Fruit fly (Drosophila melanogaster) whole organism, wandering third instar larva: ENCODE results near the gene CG9733.

Source experiments
- Abd-B ChIP-seq: fragments of >200 bp; optimal IDR thresholded peaks from 2 replicates; lab custom pipeline; 2017; ENCODE audit warnings: missing biosample characterization, missing genetic modification characterization
- CG32264 ChIP-seq: fragments of 200-800 bp; sonication (Bioruptor generic); optimal IDR thresholded peaks from 2 replicates; lab custom pipeline; 2016; ENCODE audit warnings: missing biosample characterization, missing genetic modification characterization
- CG9705 ChIP-seq: fragments of 200-800 bp; sonication (Bioruptor generic); optimal IDR thresholded peaks from 2 replicates; lab custom pipeline; 2018; ENCODE audit warnings: missing biosample characterization, mild to moderate bottlenecking, missing genetic modification characterization
- CrebA ChIP-seq: fragments of 200-800 bp; sonication (Bioruptor generic); optimal IDR thresholded peaks from 2 replicates; lab custom pipeline; 2016; ENCODE audit warnings: missing biosample characterization, mild to moderate bottlenecking, missing genetic modification characterization, borderline replicate concordance
- Dfd ChIP-seq: fragments of >200 bp; optimal IDR thresholded peaks from 2 replicates; lab custom pipeline; 2017; ENCODE audit warnings: missing biosample characterization, missing genetic modification characterization
- Dif ChIP-seq: fragments of 200-275, 200-300 bp; sonication (Bioruptor generic); optimal IDR thresholded peaks from 2 replicates; lab custom pipeline; 2018; ENCODE audit warnings: missing biosample characterization, missing genetic modification characterization; ENCODE audit not compliant: partially characterized antibody
- GATAd ChIP-seq: sonication (Bioruptor generic); optimal IDR thresholded peaks from 2 replicates; lab custom pipeline; 2016; ENCODE audit warnings: missing biosample characterization, missing genetic modification characterization
- HLH106 ChIP-seq: fragments of 200-800 bp; optimal IDR thresholded peaks from 3 replicates; lab custom pipeline; 2019; ENCODE audit warnings: missing biosample characterization, mild to moderate bottlenecking, missing genetic modification characterization, moderate library complexity
- Hnf4 ChIP-seq: fragments of 200-800 bp; sonication (Bioruptor generic); optimal IDR thresholded peaks from 2 replicates; lab custom pipeline; 2016; ENCODE audit warnings: missing biosample characterization, mild to moderate bottlenecking, missing genetic modification characterization
- Hr78 ChIP-seq: fragments of >200 bp; optimal IDR thresholded peaks from 2 replicates; lab custom pipeline; 2017; ENCODE audit warnings: missing biosample characterization, missing genetic modification characterization
- Hr83 ChIP-seq: fragments of 200-300 bp; sonication (Bioruptor generic); optimal IDR thresholded peaks from 2 replicates; lab custom pipeline; 2016; ENCODE audit warnings: missing biosample characterization, mild to moderate bottlenecking, missing genetic modification characterization, moderate library complexity; ENCODE audit not compliant: poor library complexity, severe bottlenecking
- Jra ChIP-seq: sonication (Bioruptor generic); optimal IDR thresholded peaks from 2 replicates; lab custom pipeline; 2016; ENCODE audit warnings: missing biosample characterization, missing genetic modification characterization
- N ChIP-seq: fragments of >200 bp; optimal IDR thresholded peaks from 2 replicates; lab custom pipeline; 2018; ENCODE audit warnings: missing biosample characterization, missing external identifiers, missing genetic modification characterization
- OdsH ChIP-seq: fragments of 200-800 bp; sonication (Bioruptor generic); optimal IDR thresholded peaks from 2 replicates; lab custom pipeline; 2016; ENCODE audit warnings: missing biosample characterization, mild to moderate bottlenecking, missing genetic modification characterization
- Rel ChIP-seq, 2 experiments: fragments of 200-800 bp; sonication (Bioruptor generic) in 1 of 2; optimal IDR thresholded peaks; 2 replicates in 1 of 2; 3 replicates in 1 of 2; lab custom pipeline; 2016 to 2019; ENCODE audit warnings: mild to moderate bottlenecking in 2 of 2, missing biosample characterization in 2 of 2, missing genetic modification characterization in 2 of 2, moderate library complexity in 1 of 2
- Sp1 ChIP-seq: fragments of 200-800 bp; sonication (Bioruptor generic); optimal IDR thresholded peaks from 3 replicates; lab custom pipeline; 2019; ENCODE audit warnings: missing biosample characterization, mild to moderate bottlenecking, missing genetic modification characterization, moderate library complexity
- Vsx2 ChIP-seq: fragments of 200-300, 225-300 bp; sonication (Bioruptor generic); optimal IDR thresholded peaks from 2 replicates; lab custom pipeline; 2018; ENCODE audit warnings: missing biosample characterization, missing genetic modification characterization; ENCODE audit not compliant: partially characterized antibody
- br ChIP-seq: fragments of 200-800 bp; sonication (Bioruptor generic); optimal IDR thresholded peaks from 2 replicates; lab custom pipeline; 2016; ENCODE audit warnings: missing biosample characterization, missing genetic modification characterization
- brk ChIP-seq: fragments of 200-800 bp; sonication (Bioruptor generic); optimal IDR thresholded peaks from 2 replicates; lab custom pipeline; 2016; ENCODE audit warnings: missing biosample characterization, mild to moderate bottlenecking, missing genetic modification characterization
- dl ChIP-seq, 2 experiments: fragments of 175-275, 200-275 bp in 1 of 2; fragments of 200-275 bp in 1 of 2; sonication (Bioruptor generic); optimal IDR thresholded peaks; lab custom pipeline; 2018; ENCODE audit warnings: mild to moderate bottlenecking in 2 of 2, missing biosample characterization in 2 of 2, missing genetic modification characterization in 2 of 2, moderate library complexity in 2 of 2; ENCODE audit not compliant: partially characterized antibody in 2 of 2, insufficient read depth in 1 of 2
- dmrt93B ChIP-seq: fragments of 200-800 bp; sonication (Bioruptor generic); optimal IDR thresholded peaks from 2 replicates; lab custom pipeline; 2018; ENCODE audit warnings: missing biosample characterization, mild to moderate bottlenecking, missing genetic modification characterization
- dsf ChIP-seq: sonication (Bioruptor generic); optimal IDR thresholded peaks from 2 replicates; lab custom pipeline; 2016; ENCODE audit warnings: missing biosample characterization, missing genetic modification characterization, borderline replicate concordance
- ey ChIP-seq: fragments of 200-800 bp; sonication (Bioruptor generic); optimal IDR thresholded peaks from 2 replicates; lab custom pipeline; 2016; ENCODE audit warnings: missing biosample characterization, missing genetic modification characterization
- foxo ChIP-seq, 2 experiments: fragments of 200-800 bp; sonication (Bioruptor generic); optimal IDR thresholded peaks; 2 replicates in 1 of 2; 3 replicates in 1 of 2; lab custom pipeline; 2016 to 2017; ENCODE audit warnings: missing biosample characterization in 2 of 2, missing genetic modification characterization in 2 of 2
- fru ChIP-seq: fragments of 200-800 bp; sonication (Bioruptor generic); optimal IDR thresholded peaks from 3 replicates; lab custom pipeline; 2016; ENCODE audit warnings: missing biosample characterization, mild to moderate bottlenecking, missing genetic modification characterization
- h ChIP-seq: fragments of 200-800 bp; sonication (Bioruptor generic); optimal IDR thresholded peaks from 3 replicates; lab custom pipeline; 2016; ENCODE audit warnings: missing biosample characterization, mild to moderate bottlenecking, missing genetic modification characterization
- jim ChIP-seq: fragments of 175-275, 200-325 bp; sonication (Bioruptor generic); optimal IDR thresholded peaks from 2 replicates; lab custom pipeline; 2016; ENCODE audit warnings: missing biosample characterization, mild to moderate bottlenecking, missing genetic modification characterization
- pan ChIP-seq: fragments of >200 bp; optimal IDR thresholded peaks from 2 replicates; lab custom pipeline; 2017
- psq ChIP-seq: fragments of 200-800 bp; sonication (Bioruptor generic); optimal IDR thresholded peaks from 3 replicates; lab custom pipeline; 2017; ENCODE audit warnings: missing biosample characterization, mild to moderate bottlenecking, missing genetic modification characterization, moderate library complexity
- rgr ChIP-seq: fragments of 200-800 bp; sonication (Bioruptor generic); optimal IDR thresholded peaks from 3 replicates; lab custom pipeline; 2016; ENCODE audit warnings: missing biosample characterization, mild to moderate bottlenecking, missing genetic modification characterization
- sage ChIP-seq: fragments of 200-800 bp; sonication (Bioruptor generic); optimal IDR thresholded peaks from 2 replicates; lab custom pipeline; 2016; ENCODE audit warnings: missing biosample characterization, mild to moderate bottlenecking, missing genetic modification characterization
- sv ChIP-seq: fragments of 200-800 bp; sonication (Bioruptor generic); optimal IDR thresholded peaks from 3 replicates; lab custom pipeline; 2016; ENCODE audit warnings: missing biosample characterization, missing genetic modification characterization
- tai ChIP-seq: sonication (Bioruptor generic); optimal IDR thresholded peaks from 2 replicates; lab custom pipeline; 2016; ENCODE audit warnings: missing biosample characterization, missing genetic modification characterization
- usp ChIP-seq: fragments of >200 bp; optimal IDR thresholded peaks from 2 replicates; lab custom pipeline; 2017; ENCODE audit warnings: missing biosample characterization, missing genetic modification characterization
- woc ChIP-seq: sonication (Bioruptor generic); optimal IDR thresholded peaks from 2 replicates; lab custom pipeline; 2016; ENCODE audit warnings: missing biosample characterization, mild to moderate bottlenecking, missing genetic modification characterization

Gene CG9733

dm6 chr3R:30284989-30285670, 38.6 kb upstream of the CG9733 start (continued):
- TF ChIP-seq fru, result peak; percentile 85
- TF ChIP-seq GATAd (GFP tag; lab: Kevin White, UChicago), result peak; percentile 52
- TF ChIP-seq foxo (GFP tag; optimal IDR thresholded peaks at IDR 0.05; lab: Kevin White, UChicago), result peak in 1 of 2 experiments; percentile 85
- TF ChIP-seq br (GFP tag; lab: Kevin White, UChicago), result peak; percentile 80

DNA sequence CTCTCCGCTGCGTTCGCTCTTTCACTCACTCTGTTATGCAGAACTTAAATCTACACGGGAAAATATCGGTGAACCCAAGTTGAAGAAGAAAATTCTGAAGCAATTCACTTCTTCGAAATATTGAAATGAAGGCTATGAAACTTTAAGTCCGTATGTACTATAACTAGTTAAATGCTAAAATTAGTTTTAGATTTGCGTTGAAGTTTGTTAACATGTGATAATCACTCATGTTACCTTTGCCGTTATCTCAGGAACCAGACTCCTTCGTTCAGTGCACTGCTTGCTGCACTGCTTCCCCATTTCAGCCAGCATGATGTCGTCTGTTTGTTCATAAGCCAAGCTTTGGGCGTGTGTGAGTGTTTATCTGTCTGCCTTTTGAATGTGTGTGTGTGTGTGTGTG, 38.1 kb upstream of the CG9733 start:
- TF ChIP-seq N (GFP tag; lab: Kevin White, UChicago), result peak; percentile 9
- TF ChIP-seq Sp1 (GFP tag; lab: Kevin White, UChicago), result peak; percentile 72
- no peak for TF ChIP-seq Jra
- TF ChIP-seq OdsH (GFP tag; lab: Kevin White, UChicago), result peak; percentile 74
- TF ChIP-seq CG9705, result peak; percentile 25
- peak; percentile 13 for TF ChIP-seq CG32264 (GFP tag; lab: Kevin White, UChicago)
- no peak for TF ChIP-seq psq (GFP tag; lab: Kevin White, UChicago)
- TF ChIP-seq HLH106 (tag; lab: Kevin White, UChicago), result peak; percentile 70
- peak in 1 of 2 experiments; percentile 77 for TF ChIP-seq foxo (GFP tag; optimal IDR thresholded peaks at IDR 0.05; lab: Kevin White, UChicago)
- TF ChIP-seq Dfd (GFP tag; lab: Kevin White, UChicago), result no peak
- TF ChIP-seq rgr (GFP tag; lab: Kevin White, UChicago), result peak; percentile 73
- TF ChIP-seq dmrt93B (GFP tag; lab: Kevin White, UChicago), result peak; percentile 52
- TF ChIP-seq fru, result peak; percentile 88
- no peak for TF ChIP-seq Dif (GFP tag; lab: Kevin White, UChicago)
- no peak for TF ChIP-seq usp (GFP tag; lab: Kevin White, UChicago)
- peak; percentile 76 for TF ChIP-seq br (GFP tag; lab: Kevin White, UChicago)
- TF ChIP-seq woc (GFP tag; lab: Kevin White, UChicago), result peak; percentile 80
- peak; percentile 80 for TF ChIP-seq ey (GFP tag; lab: Kevin White, UChicago)
- peak; percentile 49 for TF ChIP-seq Hnf4 (GFP tag; lab: Kevin White, UChicago)
- no peak for TF ChIP-seq Abd-B
- TF ChIP-seq h (GFP tag; lab: Kevin White, UChicago), result peak; percentile 86
- peak; percentile 53 for TF ChIP-seq brk (GFP tag; lab: Kevin White, UChicago)
- no peak for TF ChIP-seq CrebA (GFP tag; lab: Kevin White, UChicago)

- peak; percentile 73 for TF ChIP-seq h (GFP tag; lab: Kevin White, UChicago)
- no peak for TF ChIP-seq CG32264 (GFP tag; lab: Kevin White, UChicago)
- TF ChIP-seq sage (GFP tag; lab: Kevin White, UChicago), result no peak
- no peak for TF ChIP-seq Abd-B
- peak; percentile 56 for TF ChIP-seq tai (GFP tag; lab: Kevin White, UChicago)
- no peak for TF ChIP-seq Rel (GFP tag; optimal IDR thresholded peaks at IDR 0.05; lab: Kevin White, UChicago)
- TF ChIP-seq Rel (tag; optimal IDR thresholded peaks at IDR 0.05; lab: Kevin White, UChicago), result no peak
- no peak for TF ChIP-seq dmrt93B (GFP tag; lab: Kevin White, UChicago)
- TF ChIP-seq OdsH (GFP tag; lab: Kevin White, UChicago), result peak; percentile 30
- TF ChIP-seq Jra, result no peak
- TF ChIP-seq fru, result peak; percentile 27
- TF ChIP-seq Dif (GFP tag; lab: Kevin White, UChicago), result no peak
- TF ChIP-seq usp (GFP tag; lab: Kevin White, UChicago), result no peak
- peak; percentile 7 for TF ChIP-seq Hnf4 (GFP tag; lab: Kevin White, UChicago)
- peak; percentile 22 for TF ChIP-seq ey (GFP tag; lab: Kevin White, UChicago)
- no peak for TF ChIP-seq dl (GFP tag; optimal IDR thresholded peaks at IDR 0.05; lab: Kevin White, UChicago; ENCODE audit: insufficient read depth in 1 of 2, partially characterized antibody in 2 of 2)
- TF ChIP-seq Hr83 (GFP tag; lab: Kevin White, UChicago), result no peak
- no peak for TF ChIP-seq pan (lab: Kevin White, UChicago)
- TF ChIP-seq sv, result no peak
- TF ChIP-seq woc (GFP tag; lab: Kevin White, UChicago), result no peak
- TF ChIP-seq brk (GFP tag; lab: Kevin White, UChicago), result no peak
- peak; percentile 25 for TF ChIP-seq HLH106 (tag; lab: Kevin White, UChicago)
- TF ChIP-seq dsf (GFP tag; lab: Kevin White, UChicago), result no peak
- TF ChIP-seq Vsx2 (GFP tag; lab: Kevin White, UChicago), result no peak
- TF ChIP-seq Sp1 (GFP tag; lab: Kevin White, UChicago), result peak; percentile 43
- peak; percentile 55 for TF ChIP-seq rgr (GFP tag; lab: Kevin White, UChicago)
- TF ChIP-seq foxo (GFP tag; optimal IDR thresholded peaks at IDR 0.05; lab: Kevin White, UChicago), result no peak
- TF ChIP-seq CrebA (GFP tag; lab: Kevin White, UChicago), result no peak
- TF ChIP-seq N (GFP tag; lab: Kevin White, UChicago), result no peak
- no peak for TF ChIP-seq Hr78 (GFP tag; lab: Kevin White, UChicago)
- TF ChIP-seq jim (GFP tag; lab: Kevin White, UChicago), result no peak
- no peak for TF ChIP-seq CG9705
- no peak for TF ChIP-seq GATAd (GFP tag; lab: Kevin White, UChicago)
- TF ChIP-seq br (GFP tag; lab: Kevin White, UChicago), result peak; percentile 6
These were observed 37.4 kb upstream of the CG9733 start for dm6 chr3R:30283940-30284339.
